Worm (Caenorhabditis elegans) whole organism, L4/young adult: ENCODE data around the gene swsn-3.

Experiments
- dao-5 ChIP-seq: sonication (generic microtip); optimal IDR thresholded peaks from 2 replicates; lab custom pipeline; 2016; ENCODE audit warnings: missing genotype, missing genetic modification characterization, moderate library complexity, missing compliant biosample characterization
- him-1 ChIP-seq: sonication (generic microtip); optimal IDR thresholded peaks from 2 replicates; lab custom pipeline; 2016; ENCODE audit warnings: missing genotype, missing genetic modification reagents, missing genetic modification characterization, missing compliant biosample characterization

DNA sequence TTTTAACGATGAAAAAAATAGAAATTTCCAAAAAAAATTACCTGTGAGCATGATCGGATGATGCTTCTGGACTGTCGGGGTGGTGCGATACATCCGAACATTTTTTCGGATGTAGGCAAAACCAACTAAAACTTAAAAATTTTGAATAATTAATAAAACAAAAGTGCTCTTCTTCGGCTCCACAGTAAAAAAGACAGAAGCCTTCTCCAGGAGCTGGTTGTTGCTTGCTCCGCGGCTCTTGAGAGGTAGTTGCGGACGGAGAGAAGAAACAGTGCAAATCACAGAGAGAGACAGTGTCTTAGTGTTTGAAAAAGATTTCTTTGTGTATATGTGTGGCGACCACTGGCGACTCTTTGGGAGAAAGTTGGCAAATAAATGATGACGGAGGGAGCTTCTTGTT is 12.2 kb downstream of the swsn-3 start, which contains the start of gene gldi-9:
- TF ChIP-seq him-1 (tag; lab: Kevin White, UChicago) (no peak), dao-5 (tag; lab: Kevin White, UChicago) (no peak)
